Fruit fly (Drosophila melanogaster): ENCODE results near the gene RabX6.

DNA sequence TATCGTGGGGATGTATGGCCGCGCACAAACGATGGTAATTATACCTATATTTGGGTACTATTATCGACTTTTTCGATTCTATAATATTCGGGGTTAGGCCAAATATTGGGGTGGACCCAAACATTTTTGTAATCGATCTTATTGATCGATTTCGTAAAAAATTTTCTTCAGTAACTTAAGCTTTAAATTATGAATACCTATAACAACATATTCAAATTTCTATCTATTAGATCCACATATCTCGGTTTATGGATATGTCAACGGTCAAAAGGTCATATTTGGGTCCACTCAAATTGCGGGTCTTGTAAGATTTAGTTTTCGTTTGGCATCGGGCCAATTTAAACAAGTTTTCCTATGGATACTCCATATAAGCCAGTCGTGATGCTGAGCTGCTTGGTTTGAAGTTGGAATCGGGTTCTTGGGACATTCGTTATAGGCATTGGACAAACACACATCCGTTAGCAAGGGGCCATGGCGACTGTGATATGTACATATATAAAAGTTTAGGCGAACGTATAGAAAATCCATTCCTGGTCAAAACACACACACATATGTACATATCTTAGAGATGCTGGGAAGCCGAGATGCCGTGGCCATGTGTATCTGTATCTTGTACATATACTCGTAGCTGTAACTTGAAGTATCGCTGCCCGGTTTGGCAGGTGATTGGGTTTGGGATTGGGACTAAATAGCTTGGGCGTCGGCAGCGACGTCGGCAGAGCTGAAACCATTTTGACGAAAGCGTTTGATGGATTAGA lies 10.0 kb downstream of the RabX6 start:
- TF ChIP-seq ttk (optimal IDR thresholded peaks at IDR 0.05) (no peak), h (optimal IDR thresholded peaks at IDR 0.05) (no peak)
